Fruit fly (Drosophila melanogaster) Kc167 (cell line): ENCODE measurements around the gene PAN3.

Experiments
- Myc ChIP-seq: fragments of >200 bp; optimal IDR thresholded peaks from 2 replicates; lab custom pipeline; 2017; ENCODE audit warnings: missing external identifiers
- Sin3A ChIP-seq: fragments of >200 bp; optimal IDR thresholded peaks from 2 replicates; lab custom pipeline; 2018; ENCODE audit warnings: missing external identifiers
- h ChIP-seq: fragments of >200 bp; optimal IDR thresholded peaks from 3 replicates; lab custom pipeline; 2018; ENCODE audit warnings: missing external identifiers
- insv ChIP-seq: fragments of >200 bp; optimal IDR thresholded peaks from 3 replicates; lab custom pipeline; 2018; ENCODE audit warnings: missing external identifiers
- psq ChIP-seq: fragments of >200 bp; optimal IDR thresholded peaks from 2 replicates; lab custom pipeline; 2017; ENCODE audit warnings: missing external identifiers
- ttk ChIP-seq: sonication (Bioruptor generic); optimal IDR thresholded peaks from 2 replicates; lab custom pipeline; 2017; ENCODE audit warnings: missing external identifiers

Gene PAN3

dm6 chr3L:3106146-3106545 is 35.2 kb downstream of the PAN3 start:
- TF ChIP-seq Myc (lab: Kevin White, UChicago) = no peak
- no peak for TF ChIP-seq psq (lab: Kevin White, UChicago)
- no peak for TF ChIP-seq Sin3A
- TF ChIP-seq h (lab: Kevin White, UChicago) = no peak
- TF ChIP-seq insv (lab: Kevin White, UChicago) = no peak
- TF ChIP-seq ttk (lab: Kevin White, UChicago) = no peak

- TF ChIP-seq psq (lab: Kevin White, UChicago) (no peak), Myc (lab: Kevin White, UChicago) (no peak), ttk (lab: Kevin White, UChicago) (no peak), Sin3A (no peak), insv (lab: Kevin White, UChicago) (no peak), h (lab: Kevin White, UChicago) (no peak)
Measured at dm6 chr3L:3106908-3107821, 36.2 kb downstream of the PAN3 start, which contains the start of gene Cht7. Gene Cht7, minus strand, starts transcription at chr3L:3106958.

- TF ChIP-seq Sin3A (no peak), psq (lab: Kevin White, UChicago) (no peak), Myc (lab: Kevin White, UChicago) (no peak)
Measured at dm6 chr3L:3108040-3108615, 37.2 kb downstream of the PAN3 start.

- TF ChIP-seq Myc (lab: Kevin White, UChicago) = no peak
- TF ChIP-seq ttk (lab: Kevin White, UChicago) = no peak
- TF ChIP-seq psq (lab: Kevin White, UChicago) = no peak
- no peak for TF ChIP-seq insv (lab: Kevin White, UChicago)
- no peak for TF ChIP-seq Sin3A
- no peak for TF ChIP-seq h (lab: Kevin White, UChicago)
Measured at dm6 chr3L:3108964-3109363, 38.0 kb downstream of the PAN3 start.

- TF ChIP-seq h (lab: Kevin White, UChicago) = no peak
- TF ChIP-seq Myc (lab: Kevin White, UChicago) = no peak
- TF ChIP-seq Sin3A = no peak
- TF ChIP-seq ttk (lab: Kevin White, UChicago) = no peak
- no peak for TF ChIP-seq psq (lab: Kevin White, UChicago)
- no peak for TF ChIP-seq insv (lab: Kevin White, UChicago)
Measured at dm6 chr3L:3109417-3110090, 38.6 kb downstream of the PAN3 start.

dm6 chr3L:3111127-3111526 is 40.2 kb downstream of the PAN3 start, which contains the start of gene CG45066:
Gene CG45066, minus strand, starts transcription at chr3L:3111227.
- TF ChIP-seq Myc (lab: Kevin White, UChicago) = no peak
- no peak for TF ChIP-seq Sin3A
- TF ChIP-seq ttk (lab: Kevin White, UChicago) = no peak
- TF ChIP-seq psq (lab: Kevin White, UChicago) = no peak
- TF ChIP-seq h (lab: Kevin White, UChicago) = no peak
- TF ChIP-seq insv (lab: Kevin White, UChicago) = no peak

dm6 chr3L:3114367-3114766 is 43.4 kb downstream of the PAN3 start, which contains the start of gene CG45067:
Gene CG45067, minus strand, starts transcription at chr3L:3114467.
- TF ChIP-seq psq (lab: Kevin White, UChicago) (no peak), insv (lab: Kevin White, UChicago) (no peak), h (lab: Kevin White, UChicago) (no peak), ttk (lab: Kevin White, UChicago) (no peak), Sin3A (no peak), Myc (lab: Kevin White, UChicago) (no peak)

- TF ChIP-seq Myc (lab: Kevin White, UChicago) (no peak), ttk (lab: Kevin White, UChicago) (no peak), insv (lab: Kevin White, UChicago) (no peak), Sin3A (no peak), h (lab: Kevin White, UChicago) (no peak), psq (lab: Kevin White, UChicago) (no peak)
Measured at dm6 chr3L:3121769-3122432, 51.0 kb downstream of the PAN3 start.

dm6 chr3L:3122688-3123316 is 51.9 kb downstream of the PAN3 start:
- no peak for TF ChIP-seq Myc (lab: Kevin White, UChicago)
- TF ChIP-seq insv (lab: Kevin White, UChicago) = no peak
- TF ChIP-seq psq (lab: Kevin White, UChicago) = no peak
- TF ChIP-seq ttk (lab: Kevin White, UChicago) = no peak
- TF ChIP-seq Sin3A = no peak
- no peak for TF ChIP-seq h (lab: Kevin White, UChicago)

dm6 chr3L:3124519-3124918 is 53.6 kb downstream of the PAN3 start:
- no peak for TF ChIP-seq insv (lab: Kevin White, UChicago)
